Worm (Caenorhabditis elegans) whole organism, L3 larva: ENCODE data around the gene txt-9.

Experiments used
- R02D3.7 ChIP-seq: fragments of 150-350 bp; optimal IDR thresholded peaks from 2 replicates; lab custom pipeline; 2014; ENCODE audit warnings: missing biosample characterization, missing genetic modification characterization
- ZK546.5 ChIP-seq: sonication (generic microtip); optimal IDR thresholded peaks from 2 replicates; lab custom pipeline; 2017; ENCODE audit warnings: missing biosample characterization, missing genetic modification characterization
- aly-2 ChIP-seq: fragments of 150-350 bp; optimal IDR thresholded peaks from 2 replicates; lab custom pipeline; 2014; ENCODE audit warnings: missing biosample characterization, missing genetic modification characterization
- ama-1 ChIP-seq: fragments of 150-350 bp; optimal IDR thresholded peaks from 2 replicates; lab custom pipeline; 2018
- ceh-16 ChIP-seq: sonication (generic microtip); optimal IDR thresholded peaks from 2 replicates; lab custom pipeline; 2017; ENCODE audit warnings: missing biosample characterization, missing genetic modification characterization
- ceh-28 ChIP-seq: fragments of 150-350 bp; optimal IDR thresholded peaks from 2 replicates; lab custom pipeline; 2014; ENCODE audit warnings: missing biosample characterization, missing genetic modification reagents, missing genetic modification characterization
- ceh-82 ChIP-seq: fragments of 150-350 bp; optimal IDR thresholded peaks from 2 replicates; lab custom pipeline; 2014; ENCODE audit warnings: missing biosample characterization, missing genetic modification characterization
- ceh-9 ChIP-seq: sonication (generic microtip); optimal IDR thresholded peaks from 2 replicates; lab custom pipeline; 2018; ENCODE audit warnings: missing biosample characterization, missing genetic modification characterization
- daf-12 ChIP-seq: fragments of 150-350 bp; optimal IDR thresholded peaks from 2 replicates; lab custom pipeline; 2014; ENCODE audit warnings: missing biosample characterization, missing genetic modification reagents, missing genetic modification characterization
- egl-27 ChIP-seq: sonication (generic microtip); optimal IDR thresholded peaks from 4 replicates; lab custom pipeline; 2017; ENCODE audit warnings: missing biosample characterization, missing genetic modification reagents, missing genetic modification characterization
- egl-5 ChIP-seq: fragments of 150-350 bp; optimal IDR thresholded peaks from 2 replicates; lab custom pipeline; 2017; ENCODE audit warnings: missing biosample characterization, missing genetic modification reagents, missing genetic modification characterization, inconsistent platforms
- elt-1 ChIP-seq: fragments of 150-350 bp; optimal IDR thresholded peaks from 2 replicates; lab custom pipeline; 2014; ENCODE audit warnings: missing biosample characterization, missing genetic modification characterization
- elt-2 ChIP-seq: sonication (generic microtip); optimal IDR thresholded peaks from 2 replicates; lab custom pipeline; 2016; ENCODE audit warnings: missing genetic modification reagents, mild to moderate bottlenecking, missing genetic modification characterization, missing compliant biosample characterization
- elt-3 ChIP-seq, 3 experiments: fragments of 150-350 bp in 1 of 3; sonication (generic microtip) in 2 of 3; optimal IDR thresholded peaks; 2 replicates in 2 of 3; 4 replicates in 1 of 3; lab custom pipeline; 2014 to 2017; ENCODE audit warnings: missing biosample characterization in 3 of 3, missing genetic modification characterization in 3 of 3
- eor-1 ChIP-seq, 2 experiments: fragments of 150-350 bp; optimal IDR thresholded peaks; 2 replicates each; lab custom pipeline; 2014 to 2018; ENCODE audit warnings: missing biosample characterization in 2 of 2, missing genetic modification characterization in 2 of 2
- fkh-10 ChIP-seq: sonication (generic microtip); optimal IDR thresholded peaks from 2 replicates; lab custom pipeline; 2017; ENCODE audit warnings: missing biosample characterization, missing genetic modification reagents, missing genetic modification characterization
- fkh-2 ChIP-seq: fragments of 150-350 bp; optimal IDR thresholded peaks from 2 replicates; lab custom pipeline; 2014; ENCODE audit warnings: missing biosample characterization, missing genetic modification reagents, missing genetic modification characterization
- fos-1 ChIP-seq: fragments of 150-350 bp; optimal IDR thresholded peaks from 2 replicates; lab custom pipeline; 2014; ENCODE audit warnings: missing biosample characterization, missing genetic modification characterization
- hmg-11 ChIP-seq: sonication (generic microtip); optimal IDR thresholded peaks from 2 replicates; lab custom pipeline; 2016; ENCODE audit warnings: missing genetic modification characterization, missing compliant biosample characterization
- jun-1 ChIP-seq: fragments of 150-350 bp; optimal IDR thresholded peaks from 2 replicates; lab custom pipeline; 2014; ENCODE audit warnings: missing biosample characterization, missing genetic modification reagents, missing genetic modification characterization
- lin-15B ChIP-seq: fragments of 150-350 bp; optimal IDR thresholded peaks from 2 replicates; lab custom pipeline; 2014; ENCODE audit warnings: missing biosample characterization, missing genetic modification characterization
- lin-39 ChIP-seq: fragments of 150-350 bp; optimal IDR thresholded peaks from 2 replicates; lab custom pipeline; 2018; ENCODE audit warnings: missing biosample characterization, missing genetic modification reagents, missing genetic modification characterization
- lsy-12 ChIP-seq: sonication (generic microtip); optimal IDR thresholded peaks from 2 replicates; lab custom pipeline; 2016; ENCODE audit warnings: mild to moderate bottlenecking, missing genetic modification characterization, missing compliant biosample characterization
- mdl-1 ChIP-seq: fragments of 150-350 bp; optimal IDR thresholded peaks from 2 replicates; lab custom pipeline; 2014; ENCODE audit warnings: missing biosample characterization, missing genetic modification characterization
- mml-1 ChIP-seq: fragments of 150-350 bp; sonication (generic microtip); optimal IDR thresholded peaks from 3 replicates; lab custom pipeline; 2014; ENCODE audit warnings: missing biosample characterization, missing genetic modification characterization
- nfya-1 ChIP-seq: sonication (generic microtip); optimal IDR thresholded peaks from 2 replicates; lab custom pipeline; 2017; ENCODE audit warnings: missing genetic modification characterization, mild to moderate bottlenecking, missing compliant biosample characterization, antibody characterized with exemption, moderate library complexity; ENCODE audit not compliant: insufficient read depth
- nhr-11 ChIP-seq: fragments of 150-350 bp; optimal IDR thresholded peaks from 2 replicates; lab custom pipeline; 2014; ENCODE audit warnings: missing biosample characterization, missing genetic modification characterization
- nhr-12 ChIP-seq: fragments of 150-350 bp; optimal IDR thresholded peaks from 2 replicates; lab custom pipeline; 2014; ENCODE audit warnings: missing biosample characterization, missing genetic modification characterization
- nhr-23 ChIP-seq: fragments of 150-350 bp; optimal IDR thresholded peaks from 2 replicates; lab custom pipeline; 2014; ENCODE audit warnings: missing biosample characterization, missing genetic modification reagents, missing genetic modification characterization
- nhr-237 ChIP-seq: fragments of 150-350 bp; optimal IDR thresholded peaks from 2 replicates; lab custom pipeline; 2014; ENCODE audit warnings: missing biosample characterization, missing genetic modification characterization
- nhr-25 ChIP-seq: sonication (generic microtip); optimal IDR thresholded peaks from 2 replicates; lab custom pipeline; 2017; ENCODE audit warnings: missing biosample characterization, missing genetic modification characterization
- nhr-28 ChIP-seq: fragments of 150-350 bp; optimal IDR thresholded peaks from 2 replicates; lab custom pipeline; 2014; ENCODE audit warnings: missing biosample characterization, missing genetic modification characterization
- nhr-43 ChIP-seq: sonication (generic microtip); optimal IDR thresholded peaks from 2 replicates; lab custom pipeline; 2016; ENCODE audit warnings: mild to moderate bottlenecking, missing genetic modification characterization, missing compliant biosample characterization; ENCODE audit not compliant: poor library complexity, severe bottlenecking
- nhr-67 ChIP-seq: fragments of 150-350 bp; optimal IDR thresholded peaks from 2 replicates; lab custom pipeline; 2014; ENCODE audit warnings: missing biosample characterization, missing genetic modification characterization
- nhr-76 ChIP-seq: fragments of 150-350 bp; sonication (generic microtip); optimal IDR thresholded peaks from 5 replicates; lab custom pipeline; 2014; ENCODE audit warnings: missing biosample characterization, missing genetic modification characterization
- nhr-77 ChIP-seq: fragments of 150-350 bp; optimal IDR thresholded peaks from 2 replicates; lab custom pipeline; 2014; ENCODE audit warnings: missing biosample characterization, missing genetic modification characterization
- pha-4 ChIP-seq: fragments of 150-350 bp; optimal IDR thresholded peaks from 2 replicates; lab custom pipeline; 2014; ENCODE audit warnings: missing biosample characterization, missing genetic modification reagents, missing genetic modification characterization
- pqm-1 ChIP-seq: fragments of 150-350 bp; optimal IDR thresholded peaks from 2 replicates; lab custom pipeline; 2017; ENCODE audit warnings: missing biosample characterization, missing genetic modification characterization, inconsistent platforms
- sea-2 ChIP-seq: fragments of 150-350 bp; sonication (generic microtip); optimal IDR thresholded peaks from 4 replicates; lab custom pipeline; 2014; ENCODE audit warnings: missing biosample characterization, missing genetic modification reagents, missing genetic modification characterization
- skn-1 ChIP-seq: fragments of 150-350 bp; optimal IDR thresholded peaks from 2 replicates; lab custom pipeline; 2014; ENCODE audit warnings: missing biosample characterization, missing genetic modification characterization
- snpc-4 ChIP-seq: fragments of 150-350 bp; optimal IDR thresholded peaks from 2 replicates; lab custom pipeline; 2014; ENCODE audit warnings: missing biosample characterization, missing genetic modification characterization
- tbx-2 ChIP-seq: sonication (generic microtip); optimal IDR thresholded peaks from 2 replicates; lab custom pipeline; 2016; ENCODE audit warnings: mild to moderate bottlenecking, missing genetic modification characterization, missing compliant biosample characterization
- unc-39 ChIP-seq: sonication (generic microtip); optimal IDR thresholded peaks from 4 replicates; lab custom pipeline; 2017; ENCODE audit warnings: missing biosample characterization, missing genetic modification characterization
- unc-62 ChIP-seq: fragments of 150-350 bp; sonication (generic microtip); optimal IDR thresholded peaks from 4 replicates; lab custom pipeline; 2014; ENCODE audit warnings: missing biosample characterization, missing genetic modification reagents, missing genetic modification characterization
- zag-1 ChIP-seq: fragments of 150-350 bp; optimal IDR thresholded peaks from 2 replicates; lab custom pipeline; 2014; ENCODE audit warnings: missing biosample characterization, missing genetic modification characterization
- ztf-11 ChIP-seq: fragments of 150-350 bp; optimal IDR thresholded peaks from 2 replicates; lab custom pipeline; 2014; ENCODE audit warnings: missing biosample characterization, missing genetic modification characterization
- ztf-4 ChIP-seq: fragments of 150-350 bp; optimal IDR thresholded peaks from 2 replicates; lab custom pipeline; 2014; ENCODE audit warnings: missing biosample characterization, missing genetic modification characterization

txt-9 gene

DNA sequence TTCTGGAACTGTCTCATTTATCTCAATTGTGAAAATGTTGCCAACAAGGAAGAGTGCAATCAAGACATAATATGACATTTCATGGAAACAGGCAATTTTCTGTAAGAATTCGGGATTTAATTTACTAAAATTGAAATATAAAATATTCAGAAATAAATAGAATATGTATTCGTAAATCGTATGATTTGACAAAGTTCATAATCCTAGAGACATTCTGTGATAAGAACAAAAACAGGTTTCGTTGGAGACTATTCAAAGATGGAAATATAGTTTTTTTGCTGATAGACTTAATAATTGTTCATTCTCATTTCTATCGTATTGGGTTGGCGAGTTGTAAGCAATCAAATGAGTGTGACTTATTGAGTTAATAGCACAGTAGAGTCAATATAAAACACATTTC is 27.5 kb upstream of the txt-9 start, which contains the start of gene C27A2.12:
Gene C27A2.12, minus strand, starts transcription at position 101 of the 400 bp plus-strand sequence.
- no peak for TF ChIP-seq ceh-16 (tag; lab: Kevin White, UChicago)
- TF ChIP-seq ama-1 (lab: Kevin White, UChicago) = no peak
- TF ChIP-seq skn-1 = no peak
- TF ChIP-seq R02D3.7 (tag; lab: Kevin White, UChicago) = no peak
- no peak for TF ChIP-seq zag-1 (tag; lab: Kevin White, UChicago)
- no peak for TF ChIP-seq tbx-2 (tag; lab: Kevin White, UChicago)
- TF ChIP-seq jun-1 = no peak
- no peak for TF ChIP-seq fkh-10 (GFP tag; lab: Kevin White, UChicago)
- TF ChIP-seq ztf-4 = no peak
- no peak for TF ChIP-seq nhr-28 (tag; lab: Kevin White, UChicago)
- no peak for TF ChIP-seq nhr-11 (tag; lab: Kevin White, UChicago)

DNA sequence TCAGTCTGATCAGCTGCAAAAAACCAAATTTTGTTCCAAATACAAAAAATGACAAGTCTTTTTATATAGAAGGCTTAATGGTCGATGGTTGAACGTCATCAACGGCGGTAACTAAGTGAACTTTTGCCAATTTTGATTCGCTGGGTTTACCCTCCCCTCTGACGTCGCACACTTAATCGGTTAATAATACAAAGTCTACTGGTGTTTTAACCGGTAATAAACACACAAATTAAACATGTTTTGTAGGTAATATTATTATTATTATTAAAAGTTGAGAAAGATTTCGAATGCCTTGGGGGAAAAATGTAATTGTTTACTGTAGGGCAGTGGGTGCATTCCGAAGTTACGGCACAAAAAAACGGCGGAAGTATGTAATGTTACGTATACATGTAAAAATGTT is 24.9 kb upstream of the txt-9 start, which contains the start of gene pho-12:
Gene pho-12, minus strand, starts transcription at position 101 of the 400 bp plus-strand sequence.
- TF ChIP-seq pqm-1 (tag; lab: Kevin White, UChicago) = no peak
- no peak for TF ChIP-seq ceh-9 (tag; lab: Kevin White, UChicago)
- TF ChIP-seq mdl-1 = no peak
- no peak for TF ChIP-seq ztf-4
- no peak for TF ChIP-seq ztf-11 (tag; lab: Kevin White, UChicago)
- no peak for TF ChIP-seq nhr-237 (tag; lab: Kevin White, UChicago)
- TF ChIP-seq egl-5 (tag; lab: Kevin White, UChicago) = no peak
- no peak for TF ChIP-seq egl-27 (tag; lab: Kevin White, UChicago)
- TF ChIP-seq, all 47 proteins: peak for 0

DNA sequence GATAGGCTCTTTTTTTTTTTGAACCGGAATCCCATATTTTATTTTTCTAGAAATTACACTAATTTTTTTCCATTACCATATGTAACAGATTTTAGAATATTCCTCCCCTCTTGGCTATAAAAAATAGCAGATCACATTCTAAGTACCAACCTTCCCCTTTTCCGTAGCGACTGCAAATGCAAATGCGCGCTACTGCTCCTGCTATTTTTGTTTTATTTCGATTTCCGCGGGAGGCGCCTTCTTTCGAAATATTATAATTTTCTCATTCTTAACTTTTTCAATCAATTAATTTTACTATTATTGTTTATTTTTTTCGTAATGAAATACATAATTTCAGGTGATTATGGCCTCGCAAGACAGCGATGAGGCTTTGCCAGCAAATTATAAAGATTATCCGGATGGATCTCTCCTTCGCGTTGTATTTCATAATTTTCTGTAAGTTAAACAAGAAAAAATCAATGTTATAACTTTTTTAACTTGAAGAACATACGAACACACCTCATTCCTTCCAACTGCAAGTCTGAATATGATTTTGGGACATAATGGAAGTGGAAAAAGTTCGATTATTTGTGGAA is 23.7 kb upstream of the txt-9 start, which contains the start of gene smc-5:
Gene smc-5, plus strand, starts transcription at position 332 of the 575 bp plus-strand sequence.
- peak; percentile 51 for TF ChIP-seq nhr-43 (tag; lab: Kevin White, UChicago)
- TF ChIP-seq snpc-4 (tag; lab: Kevin White, UChicago) = peak; percentile 86
- peak; percentile 57 for TF ChIP-seq skn-1
- TF ChIP-seq lin-15B (tag; lab: Kevin White, UChicago) = peak; percentile 90
- no peak for TF ChIP-seq tbx-2 (tag; lab: Kevin White, UChicago)
- no peak for TF ChIP-seq eor-1 (tag; optimal IDR thresholded peaks at IDR 0.05; lab: Kevin White, UChicago)
- TF ChIP-seq ceh-9 (tag; lab: Kevin White, UChicago) = no peak
- TF ChIP-seq mml-1 (tag; lab: Kevin White, UChicago) = no peak
- no peak for TF ChIP-seq unc-39 (tag; lab: Kevin White, UChicago)
- TF ChIP-seq nhr-237 (tag; lab: Kevin White, UChicago) = no peak
- no peak for TF ChIP-seq ama-1 (lab: Kevin White, UChicago)
- no peak for TF ChIP-seq ZK546.5 (tag; lab: Kevin White, UChicago)
- TF ChIP-seq hmg-11 (tag; lab: Kevin White, UChicago) = no peak
- peak; percentile 13 for TF ChIP-seq fkh-10 (GFP tag; lab: Kevin White, UChicago)
- TF ChIP-seq ztf-4 = no peak
- no peak for TF ChIP-seq sea-2 (GFP tag; lab: Kevin White, UChicago)
- no peak for TF ChIP-seq elt-1 (tag; lab: Kevin White, UChicago)
- no peak for TF ChIP-seq ceh-16 (tag; lab: Kevin White, UChicago)
- TF ChIP-seq pqm-1 (tag; lab: Kevin White, UChicago) = peak; percentile 36
- TF ChIP-seq ztf-11 (tag; lab: Kevin White, UChicago) = no peak
- no peak for TF ChIP-seq aly-2 (tag; lab: Kevin White, UChicago)
- TF ChIP-seq nhr-77 (tag; lab: Kevin White, UChicago) = no peak
- TF ChIP-seq nhr-23 (tag; lab: Kevin White, UChicago) = peak; percentile 80
- no peak for TF ChIP-seq nhr-12 (tag; lab: Kevin White, UChicago)
- TF ChIP-seq lin-39 (tag; lab: Kevin White, UChicago) = peak; percentile 16
- TF ChIP-seq nhr-67 (tag; lab: Kevin White, UChicago) = no peak
- no peak for TF ChIP-seq zag-1 (tag; lab: Kevin White, UChicago)
- no peak for TF ChIP-seq egl-27 (tag; lab: Kevin White, UChicago)
- peak; percentile 2 for TF ChIP-seq jun-1
- no peak for TF ChIP-seq elt-2 (tag; lab: Kevin White, UChicago)
- no peak for TF ChIP-seq daf-12 (tag; lab: Kevin White, UChicago)
- TF ChIP-seq nhr-28 (tag; lab: Kevin White, UChicago) = no peak
- TF ChIP-seq nhr-11 (tag; lab: Kevin White, UChicago) = no peak
- TF ChIP-seq R02D3.7 (tag; lab: Kevin White, UChicago) = peak; percentile 23
- TF ChIP-seq pha-4 = no peak
- TF ChIP-seq unc-62 (GFP tag; lab: Kevin White, UChicago) = no peak
- no peak for TF ChIP-seq ceh-28 (tag; lab: Kevin White, UChicago)
- peak; percentile 74 for TF ChIP-seq egl-5 (tag; lab: Kevin White, UChicago)
- TF ChIP-seq lsy-12 (tag; lab: Kevin White, UChicago) = no peak
- no peak for TF ChIP-seq nhr-76 (tag; lab: Kevin White, UChicago)
- TF ChIP-seq fos-1 (tag; lab: Kevin White, UChicago) = no peak
- TF ChIP-seq ceh-82 = no peak
- TF ChIP-seq nhr-25 (tag; lab: Kevin White, UChicago) = no peak
- TF ChIP-seq elt-3 (tag; optimal IDR thresholded peaks at IDR 0.05; lab: Kevin White, UChicago) = no peak
- TF ChIP-seq mdl-1 = no peak
- no peak for TF ChIP-seq fkh-2 (tag; lab: Kevin White, UChicago)
- TF ChIP-seq nfya-1 (tag; lab: Kevin White, UChicago) = peak; percentile 81
